Worm (Caenorhabditis elegans): ENCODE data around the gene gpd-4.

DNA sequence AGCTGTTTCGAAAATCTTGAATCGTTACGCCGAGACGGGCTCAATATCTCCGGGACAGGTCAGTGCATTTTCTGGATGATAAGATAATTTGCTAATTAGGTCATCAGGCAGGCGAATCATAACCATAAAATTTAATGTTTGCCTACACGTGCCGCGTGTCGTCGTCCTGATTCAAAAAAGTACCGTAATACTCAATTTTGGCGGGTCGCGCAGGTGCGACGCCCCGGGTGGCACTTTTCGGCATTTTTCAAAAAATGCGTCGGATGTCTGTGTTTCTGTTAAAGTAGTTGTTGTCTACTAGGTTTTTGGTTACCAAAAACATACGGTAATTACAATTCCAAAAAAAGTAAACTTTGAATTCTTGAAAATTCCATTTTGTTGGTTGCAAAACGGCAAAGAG, 23.6 kb upstream of the gpd-4 start:
- TF ChIP-seq F26F4.8 (GFP tag; conservative IDR thresholded peaks at IDR 0.05), result no peak
- no peak for TF ChIP-seq unc-62 (GFP tag; optimal IDR thresholded peaks at IDR 0.05 in 1 of 2)
- TF ChIP-seq unc-62 (tag; optimal IDR thresholded peaks at IDR 0.05), result no peak
- no peak for TF ChIP-seq F10B5.3 (tag; optimal IDR thresholded peaks at IDR 0.05)
